Fruit fly (Drosophila melanogaster) whole organism: ENCODE results near the gene drd.

ENCODE experiments used
- Dll ChIP-seq: fragments of >200 bp; optimal IDR thresholded peaks from 2 replicates; lab custom pipeline; 2017
- EcR ChIP-seq, 2 experiments: fragments of >200 bp; optimal IDR thresholded peaks; 2 replicates each; lab custom pipeline; 2017; ENCODE audit warnings: missing biosample characterization in 2 of 2, missing genetic modification characterization in 2 of 2, missing genetic modification reagents in 2 of 2
- psq ChIP-seq: fragments of >200 bp; optimal IDR thresholded peaks from 2 replicates; lab custom pipeline; 2017
- usp ChIP-seq: fragments of >200 bp; optimal IDR thresholded peaks from 2 replicates; lab custom pipeline; 2017; ENCODE audit warnings: missing biosample characterization, missing genetic modification characterization, mixed read lengths

dm6 chrX:15078394-15078793 lies 47.2 kb upstream of the drd start:
- TF ChIP-seq EcR (GFP tag; optimal IDR thresholded peaks at IDR 0.05; lab: Kevin White, UChicago) (no peak), Dll (lab: Kevin White, UChicago) (no peak), usp (GFP tag; lab: Kevin White, UChicago) (no peak), psq (lab: Kevin White, UChicago) (no peak)
